Worm (Caenorhabditis elegans) whole organism, midembryonic: ENCODE data around the gene ZK856.6.

Source experiments
- flt-1 ChIP-seq: fragments of 200-800 bp; sonication (Bioruptor generic); IDR thresholded peaks from 2 replicates; pipeline ENCODE4 v1.3.6; 2022; ENCODE audit warnings: missing genetic modification characterization, missing compliant biosample characterization
- klf-2 ChIP-seq: fragments of 200-800 bp; sonication (Bioruptor generic); conservative IDR thresholded peaks from 2 replicates; pipeline ENCODE4 v1.3.6; 2022; ENCODE audit warnings: missing genetic modification reagents, missing genetic modification characterization, missing compliant biosample characterization
- med-1 ChIP-seq: sonication (generic microtip); optimal IDR thresholded peaks from 2 replicates; lab custom pipeline; 2017; ENCODE audit warnings: missing genetic modification characterization, mild to moderate bottlenecking, missing compliant biosample characterization, antibody characterized with exemption, missing genetic modification reagents; ENCODE audit not compliant: insufficient read depth
- ref-1 ChIP-seq: fragments of 200-800 bp; sonication (Bioruptor generic); conservative IDR thresholded peaks from 2 replicates; pipeline ENCODE4 v1.3.6; 2022; ENCODE audit warnings: missing genetic modification reagents, missing genetic modification characterization, missing compliant biosample characterization
- tab-1 ChIP-seq: fragments of 200-800 bp; sonication (Bioruptor generic); IDR thresholded peaks from 2 replicates; pipeline ENCODE4 v1.3.6; 2022; ENCODE audit warnings: missing genetic modification characterization, missing compliant biosample characterization
- ztf-23 ChIP-seq: fragments of 200-800 bp; sonication (Bioruptor generic); IDR thresholded peaks from 2 replicates; pipeline ENCODE4 v1.3.6; 2022; ENCODE audit warnings: missing genetic modification reagents, missing genetic modification characterization, missing compliant biosample characterization
- ztf-29 ChIP-seq: fragments of 200-800 bp; sonication (Bioruptor generic); IDR thresholded peaks from 2 replicates; pipeline ENCODE4 v1.3.6; 2022; ENCODE audit warnings: missing genetic modification reagents, missing genetic modification characterization, missing compliant biosample characterization

- TF ChIP-seq tab-1 (no peak), ztf-23 (GFP tag; lab: Robert Waterston, UW) (no peak), ref-1 (no peak), flt-1 (GFP tag; lab: Robert Waterston, UW) (no peak), med-1 (GFP tag; lab: Kevin White, UChicago) (no peak), ztf-29 (no peak), klf-2 (GFP tag; lab: Robert Waterston, UW) (no peak)
Measured at ce11 chrV:10243105-10243504, 44.6 kb downstream of the ZK856.6 start, which contains the start of gene C12D8.9.
